Fruit fly (Drosophila melanogaster): Measurements from ENCODE around the gene trc.

The trc gene

dm6 chr3L:19845047-19845906, 11.2 kb upstream of the trc start, which contains the start of gene Papss (continued):
- no peak for TF ChIP-seq CG10147 (GFP tag; optimal IDR thresholded peaks at IDR 0.05)
- peak; percentile 60; the same call in 2 of the 3 replicates for TF ChIP-seq hb (GFP tag; IDR thresholded peaks at IDR 0.05; ENCODE audit: partially characterized antibody)
- TF ChIP-seq CG2202 (tag; optimal IDR thresholded peaks at IDR 0.05): peak; percentile 13
- TF ChIP-seq NC2α (GFP tag; optimal IDR thresholded peaks at IDR 0.05): no peak
- TF ChIP-seq sna (GFP tag; IDR thresholded peaks at IDR 0.05; ENCODE audit: partially characterized antibody): peak; percentile 86
- TF ChIP-seq NFAT (GFP tag; IDR thresholded peaks at IDR 0.05): peak; percentile 45; the same call in 1 of the 2 replicates
- no peak for TF ChIP-seq maf-S (GFP tag; optimal IDR thresholded peaks at IDR 0.05)
- no peak for TF ChIP-seq Hr3 (GFP tag; optimal IDR thresholded peaks at IDR 0.05)
- no peak for TF ChIP-seq CG1602 (GFP tag; optimal IDR thresholded peaks at IDR 0.05)
- TF ChIP-seq Kr (GFP tag; optimal IDR thresholded peaks at IDR 0.05): no peak
- peak; percentile 50 for TF ChIP-seq pfk (GFP tag; optimal IDR thresholded peaks at IDR 0.05)
- TF ChIP-seq wek (GFP tag; optimal IDR thresholded peaks at IDR 0.05): peak; percentile 55
- TF ChIP-seq nau (GFP tag; optimal IDR thresholded peaks at IDR 0.05): no peak
- no peak for TF ChIP-seq CG1529 (GFP tag; optimal IDR thresholded peaks at IDR 0.05)
- TF ChIP-seq pum (GFP tag; optimal IDR thresholded peaks at IDR 0.05): no peak
- no peak for TF ChIP-seq Oli (tag; optimal IDR thresholded peaks at IDR 0.05)
- peak; percentile 27 for TF ChIP-seq CG10979 (tag; optimal IDR thresholded peaks at IDR 0.05)
- no peak for TF ChIP-seq CG13424 (tag; optimal IDR thresholded peaks at IDR 0.05)
- peak; percentile 68 for TF ChIP-seq Hmr (GFP tag; optimal IDR thresholded peaks at IDR 0.05)
- no peak for TF ChIP-seq dimm (GFP tag; IDR thresholded peaks at IDR 0.05)
- no peak for TF ChIP-seq CG15479 (GFP tag; optimal IDR thresholded peaks at IDR 0.05)
- TF ChIP-seq CG10565 (GFP tag; optimal IDR thresholded peaks at IDR 0.05): no peak
- no peak for TF ChIP-seq Sox100B (GFP tag; optimal IDR thresholded peaks at IDR 0.05)
- TF ChIP-seq Lhr (GFP tag; optimal IDR thresholded peaks at IDR 0.05): no peak
- no peak for TF ChIP-seq twi (tag; optimal IDR thresholded peaks at IDR 0.05)
- no peak for TF ChIP-seq CG7987 (GFP tag; optimal IDR thresholded peaks at IDR 0.05)
- TF ChIP-seq Asciz (GFP tag; optimal IDR thresholded peaks at IDR 0.05): no peak
- no peak for TF ChIP-seq seq (GFP tag; IDR thresholded peaks at IDR 0.05)
- peak; percentile 82 for TF ChIP-seq Bgb (GFP tag; IDR thresholded peaks at IDR 0.05; ENCODE audit: partially characterized antibody)
- no peak for TF ChIP-seq CG31224 (GFP tag; IDR thresholded peaks at IDR 0.05)
- TF ChIP-seq bab2 (GFP tag; optimal IDR thresholded peaks at IDR 0.05): no peak
- no peak for TF ChIP-seq CG9437 (GFP tag; optimal IDR thresholded peaks at IDR 0.05)
- no peak for TF ChIP-seq chinmo (GFP tag; IDR thresholded peaks at IDR 0.05; ENCODE audit: partially characterized antibody)
- no peak for TF ChIP-seq CG11456 (GFP tag; IDR thresholded peaks at IDR 0.05)
- peak; percentile 12 for TF ChIP-seq CG6854 (GFP tag; optimal IDR thresholded peaks at IDR 0.05)
- TF ChIP-seq CG17612 (GFP tag; IDR thresholded peaks at IDR 0.05): no peak
- no peak for TF ChIP-seq pnt (GFP tag; optimal IDR thresholded peaks at IDR 0.05)
- no peak for TF ChIP-seq Max (GFP tag; optimal IDR thresholded peaks at IDR 0.05)
- peak; percentile 15 for TF ChIP-seq CG13296 (GFP tag; optimal IDR thresholded peaks at IDR 0.05)
- TF ChIP-seq Rfx (GFP tag; IDR thresholded peaks at IDR 0.05): peak; percentile 68
- no peak for TF ChIP-seq nerfin-1 (tag; optimal IDR thresholded peaks at IDR 0.05)
- TF ChIP-seq grau (tag; optimal IDR thresholded peaks at IDR 0.05): no peak
- no peak for TF ChIP-seq CoRest (tag; optimal IDR thresholded peaks at IDR 0.05)
- no peak for TF ChIP-seq Stat92E (GFP tag; optimal IDR thresholded peaks at IDR 0.05)
- TF ChIP-seq Atf3 (GFP tag; optimal IDR thresholded peaks at IDR 0.05): no peak
- no peak for TF ChIP-seq Mrtf (GFP tag; IDR thresholded peaks at IDR 0.05)
- TF ChIP-seq BtbVII (GFP tag; optimal IDR thresholded peaks at IDR 0.05): peak; percentile 29
- no peak for TF ChIP-seq CG1647 (GFP tag; optimal IDR thresholded peaks at IDR 0.05)
- no peak for TF ChIP-seq Sin3A (optimal IDR thresholded peaks at IDR 0.05)
